Worm (Caenorhabditis elegans) whole organism, L1 larva: ENCODE measurements around the gene sre-30.

Source experiments
- elt-3 ChIP-seq, 6 experiments: fragments of 150-350 bp in 1 of 6; sonication (generic microtip); optimal IDR thresholded peaks; 2 replicates each; lab custom pipeline; 2017 to 2018; ENCODE audit warnings: missing biosample characterization in 6 of 6, missing genetic modification characterization in 6 of 6, inconsistent platforms in 1 of 6
- jun-1 ChIP-seq: fragments of 150-350 bp; optimal IDR thresholded peaks from 2 replicates; lab custom pipeline; 2014; ENCODE audit warnings: missing biosample characterization, missing genetic modification reagents, missing genetic modification characterization
- lin-13 ChIP-seq: fragments of 150-350 bp; optimal IDR thresholded peaks from 2 replicates; lab custom pipeline; 2014; ENCODE audit warnings: missing biosample characterization, missing genetic modification reagents, missing genetic modification characterization

DNA sequence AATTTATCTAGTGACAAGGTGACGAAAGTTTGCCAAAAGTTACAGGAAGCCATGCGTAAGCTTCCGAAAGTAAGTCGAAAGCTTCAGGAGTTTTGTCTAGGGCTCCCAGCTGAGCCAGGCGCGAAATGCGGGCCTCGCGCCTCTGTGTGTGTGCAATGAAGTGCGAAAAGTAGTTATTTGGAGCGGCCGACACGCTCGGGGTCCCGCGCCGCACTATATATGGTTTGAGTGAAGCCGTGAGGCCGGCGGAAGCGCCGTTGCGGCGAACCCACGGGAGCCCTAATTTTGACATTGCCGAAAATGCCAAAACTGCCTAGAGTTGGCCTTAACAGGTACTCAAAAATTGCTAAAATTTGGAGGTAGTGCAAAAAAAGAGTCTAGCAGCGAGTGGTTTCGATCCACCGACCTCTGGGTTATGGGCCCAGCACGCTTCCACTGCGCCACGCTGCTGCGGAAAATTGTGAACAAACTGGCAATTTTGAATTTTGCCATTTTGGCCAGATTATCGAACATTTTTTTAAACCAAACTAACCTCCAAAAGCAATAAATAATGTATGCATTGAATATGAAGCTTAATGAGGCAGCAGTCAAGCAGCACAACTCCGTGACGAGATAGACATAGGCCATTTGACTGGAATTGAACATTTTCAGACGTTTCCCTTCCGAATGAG, 29.0 kb upstream of the sre-30 start:
- TF ChIP-seq elt-3 (tag; optimal IDR thresholded peaks at IDR 0.05; lab: Kevin White, UChicago), result no peak
- no peak for TF ChIP-seq lin-13 (GFP tag; lab: Kevin White, UChicago)
- no peak for TF ChIP-seq jun-1 (tag; lab: Kevin White, UChicago)
